Fruit fly (Drosophila melanogaster) whole organism, embryonic: ENCODE results near the gene Oatp33Eb.
A peak's percentile ranks its signal among the peaks of the same experiment; 100 is the strongest.

ENCODE experiments used
- Asciz ChIP-seq: fragments of 200-800 bp; sonication (Bioruptor generic); optimal IDR thresholded peaks from 2 replicates; lab custom pipeline; 2017; ENCODE audit warnings: missing biosample characterization, mild to moderate bottlenecking, missing genetic modification characterization, missing genetic modification reagents
- Atf6 ChIP-seq: fragments of 200-800 bp; sonication (Bioruptor generic); IDR thresholded peaks from 2 replicates; pipeline ENCODE4 v1.3.6; 2022; ENCODE audit warnings: missing biosample characterization, missing genetic modification characterization
- BEAF-32 ChIP-seq: fragments of 200-800 bp; sonication (Bioruptor generic); optimal IDR thresholded peaks from 3 replicates; lab custom pipeline; 2017; ENCODE audit warnings: missing biosample characterization, missing genetic modification characterization, mild to moderate bottlenecking, moderate library complexity, missing genetic modification reagents
- BtbVII ChIP-seq: fragments of 200-800 bp; sonication (Bioruptor generic); optimal IDR thresholded peaks from 3 replicates; lab custom pipeline; 2017; ENCODE audit warnings: missing biosample characterization, mild to moderate bottlenecking, missing genetic modification characterization
- CG10543 ChIP-seq: fragments of 200-800 bp; sonication (Bioruptor generic); optimal IDR thresholded peaks from 3 replicates; lab custom pipeline; 2017; ENCODE audit warnings: missing biosample characterization, mild to moderate bottlenecking, missing genetic modification characterization, moderate library complexity
- CG12769 ChIP-seq: fragments of 200-800 bp; sonication (Bioruptor generic); optimal IDR thresholded peaks from 2 replicates; lab custom pipeline; 2019; ENCODE audit warnings: missing biosample characterization, mild to moderate bottlenecking, missing genetic modification characterization, moderate library complexity
- CG18599 ChIP-seq: fragments of 200-800 bp; sonication (Bioruptor generic); optimal IDR thresholded peaks from 3 replicates; lab custom pipeline; 2017; ENCODE audit warnings: missing biosample characterization, missing genetic modification characterization, mild to moderate bottlenecking, moderate library complexity, missing genetic modification reagents
- CG18619 ChIP-seq: fragments of 200-800 bp; sonication (Bioruptor generic); optimal IDR thresholded peaks from 3 replicates; lab custom pipeline; 2017; ENCODE audit warnings: missing biosample characterization, mild to moderate bottlenecking, missing genetic modification characterization
- CG31441 ChIP-seq: fragments of 200-800 bp; sonication (Bioruptor generic); IDR thresholded peaks from 2 replicates; pipeline ENCODE4 v1.3.6; 2022; ENCODE audit warnings: missing biosample characterization, missing genetic modification characterization
- CG32532 ChIP-seq: fragments of 200-800 bp; sonication (Bioruptor generic); IDR thresholded peaks from 2 replicates; pipeline ENCODE4 v1.3.6; 2022; ENCODE audit warnings: missing biosample characterization, missing genetic modification characterization
- CG33557 ChIP-seq: fragments of 200-800 bp; sonication (Bioruptor generic); optimal IDR thresholded peaks from 2 replicates; lab custom pipeline; 2019; ENCODE audit warnings: missing biosample characterization, mild to moderate bottlenecking, missing genetic modification characterization, moderate library complexity
- CG34376 ChIP-seq: fragments of 200-800 bp; sonication (Bioruptor generic); optimal IDR thresholded peaks from 2 replicates; lab custom pipeline; 2018; ENCODE audit warnings: missing biosample characterization, mild to moderate bottlenecking, missing genetic modification characterization
- CG3847 ChIP-seq: fragments of 200-800 bp; sonication (Bioruptor generic); IDR thresholded peaks from 2 replicates; pipeline ENCODE4 v1.3.6; 2022; ENCODE audit warnings: missing biosample characterization, missing genetic modification characterization
- CG42726 ChIP-seq: fragments of 200-800 bp; sonication (Bioruptor generic); IDR thresholded peaks from 2 replicates; pipeline ENCODE4 v1.3.6; 2022; ENCODE audit warnings: missing biosample characterization, missing genetic modification characterization; ENCODE audit not compliant: partially characterized antibody
- CG43689 ChIP-seq: fragments of 200-800 bp; sonication (Bioruptor generic); IDR thresholded peaks from 2 replicates; pipeline ENCODE4 v1.3.6; 2022; ENCODE audit warnings: missing biosample characterization, missing genetic modification characterization
- CG6175 ChIP-seq: fragments of 200-800 bp; sonication (Bioruptor generic); IDR thresholded peaks from 3 replicates; pipeline ENCODE4 v1.3.6; 2022; ENCODE audit warnings: missing biosample characterization, missing genetic modification characterization
- CG7372 ChIP-seq: fragments of 200-800 bp; sonication (Bioruptor generic); IDR thresholded peaks from 2 replicates; pipeline ENCODE4 v1.3.6; 2022; ENCODE audit warnings: missing biosample characterization, missing genetic modification characterization
- CG8281 ChIP-seq: fragments of 200-800 bp; sonication (Bioruptor generic); optimal IDR thresholded peaks from 2 replicates; lab custom pipeline; 2018; ENCODE audit warnings: missing biosample characterization, mild to moderate bottlenecking, missing genetic modification characterization, moderate library complexity
- CG8290 ChIP-seq, 3 experiments: fragments of 200-800 bp; sonication (Bioruptor generic); optimal IDR thresholded peaks; 2 replicates each; lab custom pipeline; 2016 to 2019; ENCODE audit warnings: missing biosample characterization in 3 of 3, missing genetic modification characterization in 3 of 3, mild to moderate bottlenecking in 2 of 3, moderate library complexity in 1 of 3
- CG9932 ChIP-seq: fragments of 200-800 bp; sonication (Bioruptor generic); IDR thresholded peaks from 2 replicates; pipeline ENCODE4 v1.3.6; 2022; ENCODE audit warnings: missing biosample characterization, missing genetic modification characterization
- Drgx ChIP-seq: fragments of 200-800 bp; sonication (Bioruptor generic); IDR thresholded peaks from 2 replicates; pipeline ENCODE4 v1.3.6; 2022; ENCODE audit warnings: missing biosample characterization, missing genetic modification characterization
- Hmr ChIP-seq: fragments of 200-800 bp; sonication (Bioruptor generic); optimal IDR thresholded peaks from 3 replicates; lab custom pipeline; 2017; ENCODE audit warnings: mild to moderate bottlenecking, missing biosample characterization, missing genetic modification reagents, missing genetic modification characterization
- Hr51 ChIP-seq, 2 experiments: fragments of 200-800 bp; sonication (Bioruptor generic); optimal IDR thresholded peaks; 2 replicates in 1 of 2; 3 replicates in 1 of 2; lab custom pipeline; 2016 to 2018; ENCODE audit warnings: missing biosample characterization in 2 of 2, missing genetic modification characterization in 2 of 2, mild to moderate bottlenecking in 1 of 2, moderate library complexity in 1 of 2
- MBD-R2 ChIP-seq: fragments of 200-800 bp; sonication (Bioruptor generic); IDR thresholded peaks from 2 replicates; pipeline ENCODE4 v1.3.6; 2022; ENCODE audit warnings: missing biosample characterization, missing genetic modification characterization
- Nf-YA ChIP-seq: fragments of 200-800 bp; sonication (Bioruptor generic); IDR thresholded peaks from 2 replicates; pipeline ENCODE4 v1.3.6; 2022; ENCODE audit warnings: missing biosample characterization, missing genetic modification characterization
- Nf-YC ChIP-seq: fragments of 200-800 bp; optimal IDR thresholded peaks from 3 replicates; lab custom pipeline; 2019; ENCODE audit warnings: missing biosample characterization, mild to moderate bottlenecking, missing genetic modification characterization, moderate library complexity
- Poxn ChIP-seq: fragments of 200-800 bp; sonication (Bioruptor generic); IDR thresholded peaks from 2 replicates; pipeline ENCODE4 v1.3.6; 2022; ENCODE audit warnings: missing biosample characterization, missing genetic modification characterization
- Sox102F ChIP-seq: fragments of 200-800 bp; sonication (Bioruptor generic); optimal IDR thresholded peaks from 2 replicates; lab custom pipeline; 2018; ENCODE audit warnings: missing biosample characterization, mild to moderate bottlenecking, missing genetic modification characterization, moderate library complexity
- Spps ChIP-seq: fragments of 200-800 bp; sonication (Bioruptor generic); optimal IDR thresholded peaks from 2 replicates; lab custom pipeline; 2018; ENCODE audit warnings: missing biosample characterization, mild to moderate bottlenecking, missing genetic modification characterization
- abd-A ChIP-seq: fragments of 200-800 bp; sonication (Bioruptor generic); optimal IDR thresholded peaks from 3 replicates; lab custom pipeline; 2019; ENCODE audit warnings: missing biosample characterization, mild to moderate bottlenecking, missing genetic modification characterization, moderate library complexity
- chif ChIP-seq, 2 experiments: fragments of 200-800 bp; sonication (Bioruptor generic); optimal IDR thresholded peaks; 3 replicates each; lab custom pipeline; 2016; ENCODE audit warnings: missing biosample characterization in 2 of 2, missing genetic modification characterization in 2 of 2
- crol ChIP-seq: fragments of 200-800 bp; sonication (Bioruptor generic); IDR thresholded peaks from 2 replicates; pipeline ENCODE4 v1.3.6; 2022; ENCODE audit warnings: missing biosample characterization, missing genetic modification characterization
- cwo ChIP-seq: fragments of 200-800 bp; sonication (Bioruptor generic); optimal IDR thresholded peaks from 3 replicates; lab custom pipeline; 2017; ENCODE audit warnings: missing biosample characterization, missing genetic modification characterization, mild to moderate bottlenecking, moderate library complexity, missing genetic modification reagents
- en ChIP-seq: fragments of 200-800 bp; sonication (Bioruptor generic); optimal IDR thresholded peaks from 2 replicates; lab custom pipeline; 2016; ENCODE audit warnings: missing biosample characterization, missing genetic modification characterization
- eve ChIP-seq, 2 experiments: fragments of >200 bp; optimal IDR thresholded peaks; 2 replicates each; lab custom pipeline; 2017; ENCODE audit warnings: missing biosample characterization in 2 of 2, missing genetic modification characterization in 2 of 2
- exex ChIP-seq: fragments of 200-800 bp; sonication (Bioruptor generic); optimal IDR thresholded peaks from 4 replicates; lab custom pipeline; 2018; ENCODE audit warnings: missing biosample characterization, mild to moderate bottlenecking, missing genetic modification characterization, moderate library complexity
- fd96Cb ChIP-seq: fragments of 200-800 bp; sonication (Bioruptor generic); optimal IDR thresholded peaks from 2 replicates; lab custom pipeline; 2018; ENCODE audit warnings: missing biosample characterization, mild to moderate bottlenecking, missing genetic modification characterization, moderate library complexity
- grau ChIP-seq: fragments of 200-800 bp; optimal IDR thresholded peaks from 3 replicates; lab custom pipeline; 2019; ENCODE audit warnings: missing biosample characterization, mild to moderate bottlenecking, missing genetic modification characterization, moderate library complexity
- kni ChIP-seq: fragments of 200-800 bp; sonication (Bioruptor generic); optimal IDR thresholded peaks from 3 replicates; lab custom pipeline; 2017; ENCODE audit warnings: mild to moderate bottlenecking, missing biosample characterization, missing genetic modification reagents, missing genetic modification characterization
- lab ChIP-seq: fragments of 200-800 bp; sonication (Bioruptor generic); optimal IDR thresholded peaks from 3 replicates; lab custom pipeline; 2017; ENCODE audit warnings: missing biosample characterization, missing genetic modification characterization, mild to moderate bottlenecking, moderate library complexity, missing genetic modification reagents
- pan ChIP-seq, 4 experiments: fragments of >200 bp in 3 of 4; fragments of 200-800 bp in 1 of 4; sonication (Bioruptor generic) in 1 of 4; optimal IDR thresholded peaks in 3 of 4; IDR thresholded peaks in 1 of 4; 2 replicates each; pipeline versions ENCODE4 v1.3.6 to Lab custom; 2017 to 2022; ENCODE audit warnings: missing biosample characterization in 2 of 4, missing genetic modification characterization in 2 of 4, mixed read lengths in 1 of 4
- peb ChIP-seq: fragments of 200-800 bp; sonication (Bioruptor generic); IDR thresholded peaks from 2 replicates; pipeline ENCODE4 v1.3.6; 2022; ENCODE audit warnings: missing biosample characterization, missing genetic modification characterization
- sens ChIP-seq: fragments of 200-800 bp; sonication (Bioruptor generic); peaks from one replicate; lab custom pipeline; 2016; ENCODE audit warnings: missing biosample characterization, missing genetic modification characterization
- stc ChIP-seq: fragments of 200-800 bp; sonication (Bioruptor generic); IDR thresholded peaks from 2 replicates; pipeline ENCODE4 v1.3.6; 2022; ENCODE audit warnings: missing biosample characterization, missing genetic modification characterization
- tna ChIP-seq: fragments of 200-800 bp; sonication (Bioruptor generic); IDR thresholded peaks from 2 replicates; pipeline ENCODE4 v1.3.6; 2022; ENCODE audit warnings: missing biosample characterization, missing genetic modification characterization; ENCODE audit not compliant: partially characterized antibody
- tx ChIP-seq: fragments of 200-800 bp; sonication (Bioruptor generic); optimal IDR thresholded peaks from 2 replicates; lab custom pipeline; 2016; ENCODE audit warnings: missing biosample characterization, missing genetic modification characterization
- wek ChIP-seq: fragments of 200-800 bp; sonication (Bioruptor generic); optimal IDR thresholded peaks from 3 replicates; lab custom pipeline; 2018; ENCODE audit warnings: missing biosample characterization, mild to moderate bottlenecking, missing genetic modification characterization, moderate library complexity

Oatp33Eb gene

DNA sequence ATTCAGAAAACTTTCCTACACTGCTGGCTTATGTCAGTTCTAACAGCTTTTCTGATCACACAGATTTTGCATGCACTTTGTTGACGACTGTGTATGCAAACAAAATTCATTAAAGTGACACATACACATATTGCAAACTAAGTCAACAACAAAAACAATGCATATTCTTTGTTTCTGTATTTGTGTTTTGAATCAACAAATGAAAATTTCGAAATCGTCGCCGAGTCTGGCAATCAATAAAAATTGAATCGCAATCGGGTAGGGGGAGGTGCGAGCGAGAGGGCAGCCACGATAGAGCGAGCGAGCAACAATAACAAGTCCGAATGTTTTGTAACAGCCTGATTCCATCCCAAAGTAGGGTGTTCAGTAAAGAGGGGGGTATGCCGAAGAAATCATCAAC is 14.8 kb downstream of the Oatp33Eb start (continued):
- TF ChIP-seq eve (GFP tag; optimal IDR thresholded peaks at IDR 0.05; lab: Kevin White, UChicago): no peak
- no peak for TF ChIP-seq BEAF-32 (GFP tag; lab: Kevin White, UChicago)
- no peak for TF ChIP-seq Nf-YC (tag; lab: Kevin White, UChicago)
- TF ChIP-seq MBD-R2: no peak
- TF ChIP-seq chif (GFP tag; optimal IDR thresholded peaks at IDR 0.05; lab: Kevin White, UChicago): no peak
- TF ChIP-seq Drgx (GFP tag; lab: Robert Waterston, UW): no peak
- no peak for TF ChIP-seq CG8290 (GFP tag; optimal IDR thresholded peaks at IDR 0.05; lab: Kevin White, UChicago)
- TF ChIP-seq CG8290 (tag; optimal IDR thresholded peaks at IDR 0.05; lab: Kevin White, UChicago): peak in 1 of 2 experiments; percentile 47
- peak in 1 of 2 experiments; percentile 38 for TF ChIP-seq Hr51 (GFP tag; optimal IDR thresholded peaks at IDR 0.05; lab: Kevin White, UChicago)
- TF ChIP-seq kni (GFP tag; lab: Kevin White, UChicago): peak; percentile 46
- TF ChIP-seq Poxn (GFP tag; lab: Robert Waterston, UW): no peak
- TF ChIP-seq Sox102F (GFP tag; lab: Kevin White, UChicago): peak; percentile 27
- TF ChIP-seq CG3847 (GFP tag; lab: Robert Waterston, UW): no peak
- no peak for TF ChIP-seq fd96Cb (tag; lab: Kevin White, UChicago)
- TF ChIP-seq stc: no peak
- peak; percentile 48 for TF ChIP-seq cwo (GFP tag; lab: Kevin White, UChicago)
- no peak for TF ChIP-seq CG33557 (GFP tag; lab: Kevin White, UChicago)
- TF ChIP-seq Asciz: peak; percentile 69
- no peak for TF ChIP-seq abd-A
- no peak for TF ChIP-seq Spps (tag; lab: Kevin White, UChicago)
- TF ChIP-seq wek (GFP tag; lab: Kevin White, UChicago): peak; percentile 69
- peak; percentile 1 for TF ChIP-seq grau
- no peak for TF ChIP-seq en (GFP tag; lab: Kevin White, UChicago)
- TF ChIP-seq Nf-YA (GFP tag; lab: Robert Waterston, UW): no peak
- TF ChIP-seq Hmr (GFP tag; lab: Kevin White, UChicago): peak; percentile 27
- TF ChIP-seq CG43689 (GFP tag; lab: Robert Waterston, UW): no peak
- peak; percentile 6 for TF ChIP-seq CG8281
- no peak for TF ChIP-seq pan (optimal IDR thresholded peaks at IDR 0.05; lab: Kevin White, UChicago)
- peak in 1 of 2 experiments; percentile 36 for TF ChIP-seq pan (GFP tag; optimal IDR thresholded peaks at IDR 0.05 in 1 of 2, IDR thresholded peaks at IDR 0.05 in 1 of 2)
- no peak for TF ChIP-seq tna (GFP tag; lab: Robert Waterston, UW)
- no peak for TF ChIP-seq CG7372

DNA sequence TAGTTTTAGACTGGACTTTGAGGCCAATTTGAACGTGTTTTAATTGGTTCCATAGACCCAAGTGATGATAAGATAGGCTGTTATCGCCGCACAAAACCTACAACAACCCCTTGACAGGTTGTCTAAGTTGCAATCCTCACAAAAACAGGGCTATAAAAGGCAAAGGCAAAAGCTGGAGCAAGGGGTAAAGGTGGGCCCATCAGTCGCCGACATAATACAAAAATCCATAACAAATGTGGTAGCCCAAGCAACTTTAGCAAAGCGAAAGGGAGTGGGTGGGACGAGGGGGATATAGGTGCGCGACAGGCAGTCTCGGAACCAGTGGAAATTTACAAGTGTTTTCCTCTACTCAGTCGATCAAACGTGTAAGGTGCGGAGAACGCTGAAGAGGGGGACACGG is 15.8 kb downstream of the Oatp33Eb start:
- TF ChIP-seq Hmr (GFP tag; lab: Kevin White, UChicago) (no peak), CG18599 (peak; percentile 13), Poxn (GFP tag; lab: Robert Waterston, UW) (no peak), CG6175 (0 out of 3 replicates have a peak, but pooled peaks have one; percentile 18), tx (no peak), CG31441 (GFP tag; lab: Robert Waterston, UW) (no peak), CG10543 (GFP tag; lab: Kevin White, UChicago) (peak; percentile 33), CG8290 (GFP tag; optimal IDR thresholded peaks at IDR 0.05; lab: Kevin White, UChicago) (no peak), CG8290 (tag; optimal IDR thresholded peaks at IDR 0.05; lab: Kevin White, UChicago) (peak in 1 of 2 experiments; percentile 26), peb (GFP tag; lab: Robert Waterston, UW) (no peak), CG32532 (GFP tag; lab: Robert Waterston, UW) (peak; percentile 34; the same call in 1 of the 2 replicates), pan (optimal IDR thresholded peaks at IDR 0.05; lab: Kevin White, UChicago) (no peak), pan (GFP tag; optimal IDR thresholded peaks at IDR 0.05 in 1 of 2, IDR thresholded peaks at IDR 0.05 in 1 of 2) (peak in 1 of 2 experiments; percentile 32), CG9932 (GFP tag; lab: Robert Waterston, UW) (peak; percentile 31; the same call in 1 of the 2 replicates), lab (GFP tag; lab: Kevin White, UChicago) (peak; percentile 66), BtbVII (GFP tag; lab: Kevin White, UChicago) (peak; percentile 11), CG34376 (GFP tag; lab: Kevin White, UChicago) (peak; percentile 39), Nf-YC (tag; lab: Kevin White, UChicago) (peak; percentile 2), crol (GFP tag; lab: Robert Waterston, UW) (peak; percentile 87), CG42726 (GFP tag; lab: Robert Waterston, UW) (no peak), sens (GFP tag; lab: Kevin White, UChicago) (no peak), Atf6 (GFP tag; lab: Robert Waterston, UW) (peak; percentile 26; the same call in 1 of the 2 replicates), exex (tag; lab: Kevin White, UChicago) (peak; percentile 73), CG18619 (GFP tag; lab: Kevin White, UChicago) (peak; percentile 11), CG12769 (tag; lab: Kevin White, UChicago) (peak; percentile 40)
